Fruit fly (Drosophila melanogaster): ENCODE data around the gene inaF-D.

The inaF-D gene

dm6 chrX:11715937-11716730 lies 12.8 kb downstream of the inaF-D start (continued):
- peak; percentile 91 for TF ChIP-seq lab (GFP tag; optimal IDR thresholded peaks at IDR 0.05)
- peak; percentile 64 for TF ChIP-seq repo (GFP tag; optimal IDR thresholded peaks at IDR 0.05)
- TF ChIP-seq E2f1 (GFP tag; IDR thresholded peaks at IDR 0.05), result peak; percentile 63
- peak; percentile 75 for TF ChIP-seq Nf-YB (GFP tag; optimal IDR thresholded peaks at IDR 0.05)
- TF ChIP-seq tup (GFP tag; optimal IDR thresholded peaks at IDR 0.05), result peak; percentile 48
- peak; percentile 84 for TF ChIP-seq Atf-2 (GFP tag; optimal IDR thresholded peaks at IDR 0.05)
- TF ChIP-seq Hey (tag; optimal IDR thresholded peaks at IDR 0.05), result peak; percentile 3
- TF ChIP-seq CG8478 (optimal IDR thresholded peaks at IDR 0.05), result no peak
- peak; percentile 90 for TF ChIP-seq CG10979 (tag; optimal IDR thresholded peaks at IDR 0.05)
- TF ChIP-seq chinmo (GFP tag; IDR thresholded peaks at IDR 0.05; ENCODE audit: partially characterized antibody), result peak; percentile 50; the same call in 1 of the 4 replicates
- TF ChIP-seq CG4328 (GFP tag; optimal IDR thresholded peaks at IDR 0.05), result peak; percentile 76
- peak; percentile 94 for TF ChIP-seq CoRest (tag; optimal IDR thresholded peaks at IDR 0.05)
- TF ChIP-seq fd96Cb (tag; optimal IDR thresholded peaks at IDR 0.05), result peak; percentile 91
- TF ChIP-seq ci (GFP tag; IDR thresholded peaks at IDR 0.05), result peak; percentile 42; the same call in 1 of the 3 replicates
- peak; percentile 81 for TF ChIP-seq CG4424 (GFP tag; optimal IDR thresholded peaks at IDR 0.05)
- peak; percentile 75 for TF ChIP-seq pum (GFP tag; optimal IDR thresholded peaks at IDR 0.05)
- peak; percentile 37 for TF ChIP-seq CG10543 (GFP tag; optimal IDR thresholded peaks at IDR 0.05)
- peak; percentile 24 to 45 for TF ChIP-seq insv (GFP tag; optimal IDR thresholded peaks at IDR 0.05)
- TF ChIP-seq CG11695 (GFP tag; IDR thresholded peaks at IDR 0.05), result peak; percentile 84
- peak; percentile 86 for TF ChIP-seq CG12219 (GFP tag; optimal IDR thresholded peaks at IDR 0.05)
- TF ChIP-seq Atf6 (GFP tag; IDR thresholded peaks at IDR 0.05), result peak; percentile 89
- TF ChIP-seq HLHmδ (GFP tag; optimal IDR thresholded peaks at IDR 0.05), result no peak
- TF ChIP-seq ham (GFP tag; IDR thresholded peaks at IDR 0.05), result peak; percentile 74
- no peak for TF ChIP-seq CkIIα-i1 (GFP tag; IDR thresholded peaks at IDR 0.05)
- peak; percentile 68 for TF ChIP-seq exex (tag; optimal IDR thresholded peaks at IDR 0.05)
- TF ChIP-seq toy (GFP tag; IDR thresholded peaks at IDR 0.05), result peak; percentile 51; the same call in 1 of the 2 replicates
- peak; percentile 80 for TF ChIP-seq CG33213 (GFP tag; optimal IDR thresholded peaks at IDR 0.05)

- no peak for TF ChIP-seq Max (GFP tag; optimal IDR thresholded peaks at IDR 0.05)
- TF ChIP-seq CG11560 (tag; IDR thresholded peaks at IDR 0.05), result no peak
- TF ChIP-seq CG30431 (GFP tag; optimal IDR thresholded peaks at IDR 0.05), result no peak
- TF ChIP-seq chif (GFP tag; optimal IDR thresholded peaks at IDR 0.05), result no peak
- TF ChIP-seq E2f2 (GFP tag; IDR thresholded peaks at IDR 0.05), result no peak
- no peak for TF ChIP-seq tup (GFP tag; optimal IDR thresholded peaks at IDR 0.05)
- TF ChIP-seq peb (GFP tag; IDR thresholded peaks at IDR 0.05), result no peak
- no peak for TF ChIP-seq h (optimal IDR thresholded peaks at IDR 0.05)
- TF ChIP-seq ems (GFP tag; optimal IDR thresholded peaks at IDR 0.05), result peak; percentile 34
- no peak for TF ChIP-seq kay (GFP tag; optimal IDR thresholded peaks at IDR 0.05)
- TF ChIP-seq shn (GFP tag; optimal IDR thresholded peaks at IDR 0.05), result peak; percentile 43
- TF ChIP-seq sens-2 (GFP tag; IDR thresholded peaks at IDR 0.05), result no peak
- TF ChIP-seq tin (GFP tag; optimal IDR thresholded peaks at IDR 0.05), result no peak
- no peak for TF ChIP-seq bigmax (GFP tag; optimal IDR thresholded peaks at IDR 0.05)
- no peak for TF ChIP-seq CG17385 (GFP tag; optimal IDR thresholded peaks at IDR 0.05)
- no peak for TF ChIP-seq Dfd (GFP tag; optimal IDR thresholded peaks at IDR 0.05)
- TF ChIP-seq dm (GFP tag; optimal IDR thresholded peaks at IDR 0.05), result no peak
- TF ChIP-seq YL-1 (GFP tag; optimal IDR thresholded peaks at IDR 0.05), result no peak
- peak; percentile 19 for TF ChIP-seq ash1 (GFP tag; optimal IDR thresholded peaks at IDR 0.05)
- no peak for TF ChIP-seq CG43689 (GFP tag; IDR thresholded peaks at IDR 0.05)
- no peak for TF ChIP-seq pita (GFP tag; optimal IDR thresholded peaks at IDR 0.05)
- TF ChIP-seq dmrt11E (tag; optimal IDR thresholded peaks at IDR 0.05), result no peak
- TF ChIP-seq Side (GFP tag; optimal IDR thresholded peaks at IDR 0.05), result no peak
- TF ChIP-seq sd (tag; optimal IDR thresholded peaks at IDR 0.05), result no peak
- TF ChIP-seq CG10654 (GFP tag; optimal IDR thresholded peaks at IDR 0.05), result no peak
- TF ChIP-seq CG34376 (GFP tag; optimal IDR thresholded peaks at IDR 0.05), result no peak
These were observed 13.6 kb downstream of the inaF-D start, which contains the start of gene Amun for dm6 chrX:11715263-11715659. Gene Amun, minus strand, starts transcription at chrX:11715565.

Data from whole organism, embryonic.